Fruit fly (Drosophila melanogaster) whole organism, embryonic: ENCODE results near the gene bab2.
A peak's percentile ranks its signal among the peaks of the same experiment; 100 is the strongest.

Experiments used
- CG10147 ChIP-seq: fragments of 200-800 bp; sonication (Bioruptor generic); optimal IDR thresholded peaks from 2 replicates; lab custom pipeline; 2019; ENCODE audit warnings: missing biosample characterization, mild to moderate bottlenecking, missing genetic modification characterization, moderate library complexity
- CG10366 ChIP-seq: fragments of 200-800 bp; sonication (Bioruptor generic); IDR thresholded peaks from 2 replicates; pipeline ENCODE4 v1.3.6; 2022; ENCODE audit warnings: missing biosample characterization, missing genetic modification characterization
- CG11093 ChIP-seq: fragments of 200-800 bp; sonication (Bioruptor generic); IDR thresholded peaks from 3 replicates; pipeline ENCODE4 v1.3.6; 2022; ENCODE audit warnings: missing biosample characterization, missing genetic modification characterization
- CG11456 ChIP-seq: fragments of 200-800 bp; sonication (Bioruptor generic); IDR thresholded peaks from 3 replicates; pipeline ENCODE4 v1.3.6; 2022; ENCODE audit warnings: missing biosample characterization, missing genetic modification characterization
- CG12769 ChIP-seq: fragments of 200-800 bp; sonication (Bioruptor generic); optimal IDR thresholded peaks from 2 replicates; lab custom pipeline; 2019; ENCODE audit warnings: missing biosample characterization, mild to moderate bottlenecking, missing genetic modification characterization, moderate library complexity
- CG1603 ChIP-seq: fragments of 200-800 bp; sonication (Bioruptor generic); optimal IDR thresholded peaks from 2 replicates; lab custom pipeline; 2019; ENCODE audit warnings: missing biosample characterization, mild to moderate bottlenecking, missing genetic modification characterization, moderate library complexity
- CG17359 ChIP-seq: fragments of 200-800 bp; sonication (Bioruptor generic); optimal IDR thresholded peaks from 3 replicates; lab custom pipeline; 2018; ENCODE audit warnings: missing biosample characterization, mild to moderate bottlenecking, missing genetic modification characterization, moderate library complexity
- CG18599 ChIP-seq: fragments of 200-800 bp; sonication (Bioruptor generic); optimal IDR thresholded peaks from 3 replicates; lab custom pipeline; 2017; ENCODE audit warnings: missing biosample characterization, missing genetic modification characterization, mild to moderate bottlenecking, moderate library complexity, missing genetic modification reagents
- CG2120 ChIP-seq: fragments of 200-800 bp; sonication (Bioruptor generic); optimal IDR thresholded peaks from 3 replicates; lab custom pipeline; 2016; ENCODE audit warnings: missing biosample characterization, missing genetic modification characterization
- CG2712 ChIP-seq: fragments of 200-800 bp; optimal IDR thresholded peaks from 3 replicates; lab custom pipeline; 2019; ENCODE audit warnings: missing biosample characterization, mild to moderate bottlenecking, missing genetic modification characterization, moderate library complexity
- CG32532 ChIP-seq: fragments of 200-800 bp; sonication (Bioruptor generic); IDR thresholded peaks from 2 replicates; pipeline ENCODE4 v1.3.6; 2022; ENCODE audit warnings: missing biosample characterization, missing genetic modification characterization
- CG3847 ChIP-seq: fragments of 200-800 bp; sonication (Bioruptor generic); IDR thresholded peaks from 2 replicates; pipeline ENCODE4 v1.3.6; 2022; ENCODE audit warnings: missing biosample characterization, missing genetic modification characterization
- CG4404 ChIP-seq: fragments of 200-800 bp; sonication (Bioruptor generic); IDR thresholded peaks from 2 replicates; pipeline ENCODE4 v1.3.6; 2022; ENCODE audit warnings: missing biosample characterization, missing genetic modification characterization
- CG4707 ChIP-seq: fragments of 200-800 bp; sonication (Bioruptor generic); optimal IDR thresholded peaks from 2 replicates; lab custom pipeline; 2018; ENCODE audit warnings: missing biosample characterization, mild to moderate bottlenecking, missing genetic modification characterization, moderate library complexity
- CG6654 ChIP-seq: fragments of 200-800 bp; sonication (Bioruptor generic); optimal IDR thresholded peaks from 2 replicates; lab custom pipeline; 2017; ENCODE audit warnings: missing biosample characterization, mild to moderate bottlenecking, missing genetic modification characterization
- CG7372 ChIP-seq: fragments of 200-800 bp; sonication (Bioruptor generic); IDR thresholded peaks from 2 replicates; pipeline ENCODE4 v1.3.6; 2022; ENCODE audit warnings: missing biosample characterization, missing genetic modification characterization
- CG9727 ChIP-seq: fragments of 200-800 bp; sonication (Bioruptor generic); optimal IDR thresholded peaks from 3 replicates; lab custom pipeline; 2017; ENCODE audit warnings: missing biosample characterization, mild to moderate bottlenecking, missing genetic modification characterization
- E2f1 ChIP-seq: fragments of 200-800 bp; sonication (Bioruptor generic); IDR thresholded peaks from 2 replicates; pipeline ENCODE4 v1.3.6; 2022; ENCODE audit warnings: missing biosample characterization, missing genetic modification characterization
- E2f2 ChIP-seq: fragments of 200-800 bp; sonication (Bioruptor generic); IDR thresholded peaks from 2 replicates; pipeline ENCODE4 v1.3.6; 2022; ENCODE audit warnings: missing biosample characterization, missing genetic modification characterization
- Fer1 ChIP-seq: fragments of 200-800 bp; sonication (Bioruptor generic); optimal IDR thresholded peaks from 2 replicates; lab custom pipeline; 2017; ENCODE audit warnings: missing biosample characterization, mild to moderate bottlenecking, missing genetic modification characterization
- HLHmδ ChIP-seq: fragments of 200-800 bp; sonication (Bioruptor generic); optimal IDR thresholded peaks from 2 replicates; lab custom pipeline; 2018; ENCODE audit warnings: missing biosample characterization, mild to moderate bottlenecking, missing genetic modification characterization, moderate library complexity
- Meics ChIP-seq: fragments of 200-800 bp; sonication (Bioruptor generic); optimal IDR thresholded peaks from 2 replicates; lab custom pipeline; 2017; ENCODE audit warnings: missing biosample characterization, mild to moderate bottlenecking, missing genetic modification characterization
- Optix ChIP-seq: fragments of 200-800 bp; sonication (Bioruptor generic); IDR thresholded peaks from 3 replicates; pipeline ENCODE4 v1.3.6; 2022; ENCODE audit warnings: missing biosample characterization, missing genetic modification characterization
- PHDP ChIP-seq: fragments of 200-800 bp; sonication (Bioruptor generic); optimal IDR thresholded peaks from 3 replicates; lab custom pipeline; 2018; ENCODE audit warnings: missing biosample characterization, mild to moderate bottlenecking, missing genetic modification characterization, moderate library complexity
- Six4 ChIP-seq: fragments of 200-800 bp; sonication (Bioruptor generic); optimal IDR thresholded peaks from 2 replicates; lab custom pipeline; 2016; ENCODE audit warnings: missing biosample characterization, missing genetic modification characterization
- Sry-β ChIP-seq: fragments of 200-800 bp; sonication (Bioruptor generic); optimal IDR thresholded peaks from 2 replicates; lab custom pipeline; 2018; ENCODE audit warnings: missing biosample characterization, mild to moderate bottlenecking, missing genetic modification characterization, moderate library complexity
- Trl ChIP-seq, 3 experiments: fragments of >200 bp in 2 of 3; fragments of 200-800 bp in 1 of 3; sonication (Bioruptor generic) in 1 of 3; optimal IDR thresholded peaks; 2 replicates in 1 of 3; 3 replicates in 2 of 3; lab custom pipeline; 2016 to 2017; ENCODE audit warnings: missing biosample characterization in 1 of 3, missing genetic modification characterization in 1 of 3
- ato ChIP-seq: fragments of 200-800 bp; sonication (Bioruptor generic); IDR thresholded peaks from 2 replicates; pipeline ENCODE4 v1.3.6; 2022; ENCODE audit warnings: missing biosample characterization, missing genetic modification characterization; ENCODE audit not compliant: partially characterized antibody
- chinmo ChIP-seq: fragments of 200-800 bp; sonication (Bioruptor generic); IDR thresholded peaks from 4 replicates; pipeline ENCODE4 v1.3.6; 2022; ENCODE audit warnings: missing biosample characterization, missing genetic modification characterization; ENCODE audit not compliant: partially characterized antibody
- chm ChIP-seq: fragments of 200-800 bp; sonication (Bioruptor generic); IDR thresholded peaks from 2 replicates; pipeline ENCODE4 v1.3.6; 2022; ENCODE audit warnings: missing biosample characterization, missing genetic modification characterization
- crp ChIP-seq, 2 experiments: fragments of 200-800 bp; sonication (Bioruptor generic); optimal IDR thresholded peaks; 2 replicates in 1 of 2; 3 replicates in 1 of 2; lab custom pipeline; 2017; ENCODE audit warnings: missing biosample characterization in 2 of 2, missing genetic modification characterization in 2 of 2, mild to moderate bottlenecking in 1 of 2, moderate library complexity in 1 of 2
- dpn ChIP-seq, 2 experiments: fragments of 200-800 bp; sonication (Bioruptor generic); optimal IDR thresholded peaks; 3 replicates each; lab custom pipeline; 2016; ENCODE audit warnings: missing biosample characterization in 2 of 2, missing genetic modification characterization in 2 of 2
- dysf ChIP-seq: fragments of 200-800 bp; sonication (Bioruptor generic); IDR thresholded peaks from 3 replicates; pipeline ENCODE4 v1.3.6; 2022; ENCODE audit warnings: missing biosample characterization, missing genetic modification characterization
- fd3F ChIP-seq: fragments of 200-800 bp; sonication (Bioruptor generic); optimal IDR thresholded peaks from 2 replicates; lab custom pipeline; 2018; ENCODE audit warnings: missing biosample characterization, mild to moderate bottlenecking, missing genetic modification characterization, moderate library complexity
- ftz-f1 ChIP-seq: fragments of 200-800 bp; sonication (Bioruptor generic); optimal IDR thresholded peaks from 2 replicates; lab custom pipeline; 2016; ENCODE audit warnings: missing biosample characterization, missing genetic modification characterization
- hth ChIP-seq: fragments of >200 bp; optimal IDR thresholded peaks from 2 replicates; lab custom pipeline; 2017; ENCODE audit warnings: inconsistent platforms
- pb ChIP-seq: fragments of 200-800 bp; sonication (Bioruptor generic); optimal IDR thresholded peaks from 3 replicates; lab custom pipeline; 2016; ENCODE audit warnings: missing biosample characterization, missing genetic modification characterization
- pnt ChIP-seq: fragments of 200-800 bp; sonication (Bioruptor generic); optimal IDR thresholded peaks from 3 replicates; lab custom pipeline; 2016; ENCODE audit warnings: missing biosample characterization, missing genetic modification characterization
- row ChIP-seq: fragments of 200-800 bp; sonication (Bioruptor generic); IDR thresholded peaks from 3 replicates; pipeline ENCODE4 v1.3.6; 2022; ENCODE audit warnings: missing biosample characterization, missing genetic modification characterization
- sens ChIP-seq: fragments of 200-800 bp; sonication (Bioruptor generic); peaks from one replicate; lab custom pipeline; 2016; ENCODE audit warnings: missing biosample characterization, missing genetic modification characterization
- slp2 ChIP-seq: fragments of 200-800 bp; sonication (Bioruptor generic); optimal IDR thresholded peaks from 2 replicates; lab custom pipeline; 2016; ENCODE audit warnings: missing biosample characterization, missing genetic modification characterization
- sob ChIP-seq: fragments of 200-800 bp; sonication (Bioruptor generic); IDR thresholded peaks from 2 replicates; pipeline ENCODE4 v1.3.6; 2022; ENCODE audit warnings: missing biosample characterization, missing genetic modification characterization
- sqz ChIP-seq: fragments of 200-800 bp; sonication (Bioruptor generic); optimal IDR thresholded peaks from 3 replicates; lab custom pipeline; 2018; ENCODE audit warnings: missing biosample characterization, mild to moderate bottlenecking, missing genetic modification characterization
- sug ChIP-seq: fragments of 200-800 bp; optimal IDR thresholded peaks from 2 replicates; lab custom pipeline; 2019; ENCODE audit warnings: missing biosample characterization, mild to moderate bottlenecking, missing genetic modification characterization, moderate library complexity
- toy ChIP-seq: fragments of 200-800 bp; sonication (Bioruptor generic); IDR thresholded peaks from 2 replicates; pipeline ENCODE4 v1.3.6; 2022; ENCODE audit warnings: missing biosample characterization, missing genetic modification characterization
- wek ChIP-seq: fragments of 200-800 bp; sonication (Bioruptor generic); optimal IDR thresholded peaks from 3 replicates; lab custom pipeline; 2018; ENCODE audit warnings: missing biosample characterization, mild to moderate bottlenecking, missing genetic modification characterization, moderate library complexity
- wor ChIP-seq: fragments of 200-800 bp; sonication (Bioruptor generic); IDR thresholded peaks from 2 replicates; pipeline ENCODE4 v1.3.6; 2022; ENCODE audit warnings: missing biosample characterization, missing genetic modification characterization
- z ChIP-seq: fragments of 200-800 bp; sonication (Bioruptor generic); IDR thresholded peaks from 3 replicates; pipeline ENCODE4 v1.3.6; 2022; ENCODE audit warnings: missing biosample characterization, missing genetic modification characterization

bab2 gene

DNA sequence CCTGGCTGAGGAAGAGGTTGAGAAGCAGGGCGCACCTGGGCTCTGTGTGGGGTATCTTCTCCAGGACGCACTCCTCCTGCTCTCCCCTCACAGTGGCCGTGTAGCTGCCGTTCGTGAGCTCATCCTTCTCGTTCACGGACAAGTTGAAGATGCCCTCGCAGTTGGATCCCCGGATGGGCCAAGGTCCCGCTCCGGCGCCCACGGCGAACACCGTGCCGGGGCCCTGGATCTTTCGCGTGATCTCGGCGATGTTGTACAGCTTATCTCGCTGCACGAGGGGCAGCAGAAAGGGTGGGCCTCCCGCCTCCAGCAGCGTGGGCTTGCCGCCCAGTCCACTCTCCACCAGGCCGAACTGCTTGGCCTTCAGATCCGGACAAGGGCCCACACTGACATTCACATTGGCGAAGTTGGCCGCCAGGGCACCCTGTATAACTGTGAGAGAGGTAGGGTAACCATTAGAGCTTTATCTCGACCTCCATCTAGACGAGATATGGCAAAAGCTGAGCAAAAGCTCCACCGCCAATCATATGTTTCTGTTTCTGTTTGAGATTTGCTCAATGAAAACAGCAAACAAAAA, 26.9 kb upstream of the bab2 start (continued):
- TF ChIP-seq toy (GFP tag; lab: Robert Waterston, UW) (0 out of 2 replicates have a peak, but pooled peaks have one; percentile 14), sob (GFP tag; lab: Robert Waterston, UW) (peak; percentile 33; the same call in 1 of the 2 replicates), slp2 (GFP tag; lab: Kevin White, UChicago) (no peak), CG2120 (GFP tag; lab: Kevin White, UChicago) (peak; percentile 29), dysf (GFP tag; lab: Robert Waterston, UW) (peak; percentile 37; the same call in 1 of the 3 replicates), crp (GFP tag; optimal IDR thresholded peaks at IDR 0.05; lab: Kevin White, UChicago) (peak in 1 of 2 experiments; percentile 36), chm (GFP tag; lab: Robert Waterston, UW) (0 out of 2 replicates have a peak, but pooled peaks have one; percentile 29), wek (no peak), Meics (GFP tag; lab: Kevin White, UChicago) (peak; percentile 12), ato (GFP tag; lab: Robert Waterston, UW) (no peak), CG4707 (GFP tag; lab: Kevin White, UChicago) (no peak), z (peak; percentile 87), chinmo (GFP tag; lab: Robert Waterston, UW) (peak; percentile 35; the same call in 1 of the 4 replicates), dpn (GFP tag; optimal IDR thresholded peaks at IDR 0.05; lab: Kevin White, UChicago) (no peak), CG3847 (GFP tag; lab: Robert Waterston, UW) (peak; percentile 29; the same call in 1 of the 2 replicates), CG4404 (GFP tag; lab: Robert Waterston, UW) (no peak), Six4 (GFP tag; lab: Kevin White, UChicago) (no peak), fd3F (GFP tag; lab: Kevin White, UChicago) (no peak), CG32532 (GFP tag; lab: Robert Waterston, UW) (peak; percentile 62), E2f1 (0 out of 2 replicates have a peak, but pooled peaks have one; percentile 9), CG6654 (GFP tag; lab: Kevin White, UChicago) (no peak)

DNA sequence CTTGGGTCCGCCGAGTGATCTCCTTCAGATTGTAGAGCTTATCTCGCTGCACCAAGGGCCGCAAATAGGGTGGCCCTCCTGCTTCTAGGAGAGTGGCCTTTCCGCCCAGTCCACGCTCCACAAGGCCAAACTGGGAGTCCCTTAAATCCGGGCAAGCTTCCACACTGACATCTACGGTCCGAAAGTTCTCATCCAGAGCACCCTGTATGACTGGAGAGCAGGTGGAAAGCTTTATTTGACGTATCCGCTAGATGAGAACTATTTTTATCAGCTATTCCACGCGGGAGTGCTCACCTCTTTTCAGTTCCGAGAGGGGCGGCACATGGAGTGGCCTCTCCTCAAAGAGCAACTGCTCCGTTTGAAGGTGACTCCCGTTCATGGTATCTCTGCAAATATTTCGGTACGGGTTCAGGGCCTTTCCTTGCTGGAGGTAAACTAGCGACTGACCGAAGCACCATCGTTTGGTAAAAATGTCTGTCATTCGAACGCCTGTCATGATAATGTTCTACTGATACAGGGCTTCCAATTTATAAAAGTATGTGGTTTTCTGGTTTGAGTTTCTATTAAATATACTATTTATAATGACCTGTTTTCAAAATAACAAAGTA, 25.6 kb upstream of the bab2 start, which contains the start of gene meep:
TSS of gene meep (minus strand) at position 449 of the 608 bp plus-strand sequence.
- 0 out of 3 replicates have a peak, but pooled peaks have one; percentile 18 for TF ChIP-seq row (GFP tag; lab: Robert Waterston, UW)
- no peak for TF ChIP-seq sens (GFP tag; lab: Kevin White, UChicago)
- no peak for TF ChIP-seq CG9727 (GFP tag; lab: Kevin White, UChicago)
- no peak for TF ChIP-seq Sry-β
- no peak for TF ChIP-seq CG1603
- no peak for TF ChIP-seq CG11093
- TF ChIP-seq wor (GFP tag; lab: Robert Waterston, UW) = no peak
- no peak for TF ChIP-seq CG2712 (tag; lab: Kevin White, UChicago)
- peak; percentile 60 for TF ChIP-seq ftz-f1 (GFP tag; lab: Kevin White, UChicago)
- peak; percentile 76 for TF ChIP-seq CG12769 (tag; lab: Kevin White, UChicago)
- no peak for TF ChIP-seq CG10147 (GFP tag; lab: Kevin White, UChicago)
- TF ChIP-seq sqz (GFP tag; lab: Kevin White, UChicago) = no peak
- TF ChIP-seq Trl (optimal IDR thresholded peaks at IDR 0.05; lab: Kevin White, UChicago) = peak; percentile 11 to 37
- TF ChIP-seq Trl (GFP tag; optimal IDR thresholded peaks at IDR 0.05; lab: Kevin White, UChicago) = no peak
- no peak for TF ChIP-seq hth
- no peak for TF ChIP-seq PHDP
- TF ChIP-seq CG18599 (GFP tag; lab: Kevin White, UChicago) = no peak
- TF ChIP-seq Fer1 (GFP tag; lab: Kevin White, UChicago) = no peak
- TF ChIP-seq E2f2 (GFP tag; lab: Robert Waterston, UW) = no peak
- no peak for TF ChIP-seq pnt (GFP tag; lab: Kevin White, UChicago)
- TF ChIP-seq CG17359 (tag; lab: Kevin White, UChicago) = no peak
- 0 out of 3 replicates have a peak, but pooled peaks have one; percentile 33 for TF ChIP-seq CG11456 (GFP tag; lab: Robert Waterston, UW)
- TF ChIP-seq CG7372 (GFP tag; lab: Robert Waterston, UW) = no peak
- no peak for TF ChIP-seq HLHmδ
- no peak for TF ChIP-seq sob (GFP tag; lab: Robert Waterston, UW)
- no peak for TF ChIP-seq Optix
- TF ChIP-seq CG10366 (GFP tag; lab: Robert Waterston, UW) = peak; percentile 11; the same call in 1 of the 2 replicates
- TF ChIP-seq pb (GFP tag; lab: Kevin White, UChicago) = no peak
- TF ChIP-seq sug (tag; lab: Kevin White, UChicago) = peak; percentile 93
